Worm (Caenorhabditis elegans) whole organism, young adult: ENCODE results near the gene C29F9.6.

ENCODE experiments used
- B0019.2 ChIP-seq: fragments of 200-800 bp; sonication (Bioruptor generic); conservative IDR thresholded peaks from 2 replicates; pipeline ENCODE4 v1.3.6; 2022; ENCODE audit warnings: missing genetic modification reagents, missing genetic modification characterization, missing compliant biosample characterization
- ama-1 ChIP-seq, 3 experiments: fragments of 150-350 bp in 1 of 3; sonication (generic microtip) in 2 of 3; optimal IDR thresholded peaks; 2 replicates each; lab custom pipeline; 2014 to 2018; ENCODE audit warnings: missing biosample characterization in 2 of 3, missing genetic modification characterization in 2 of 3, missing genetic modification reagents in 2 of 3
- attf-5 ChIP-seq: fragments of 200-800 bp; sonication (Bioruptor generic); optimal IDR thresholded peaks from 2 replicates; lab custom pipeline; 2018; ENCODE audit warnings: mild to moderate bottlenecking, missing genetic modification characterization, missing compliant biosample characterization
- let-526 ChIP-seq: fragments of 200-800 bp; sonication (Bioruptor generic); IDR thresholded peaks from 2 replicates; pipeline ENCODE4 v1.3.6; 2022; ENCODE audit warnings: missing genetic modification reagents, missing genetic modification characterization, missing compliant biosample characterization
- lin-35 ChIP-seq, 3 experiments: fragments of 150-350 bp in 2 of 3; sonication (generic microtip) in 1 of 3; optimal IDR thresholded peaks; 2 replicates each; lab custom pipeline; 2014 to 2018; ENCODE audit warnings: missing biosample characterization in 3 of 3, missing genetic modification characterization in 3 of 3, missing genetic modification reagents in 3 of 3
- mel-28 ChIP-seq: sonication (generic microtip); optimal IDR thresholded peaks from 2 replicates; lab custom pipeline; 2016; ENCODE audit warnings: borderline replicate concordance, mild to moderate bottlenecking, missing genetic modification characterization, missing compliant biosample characterization
- pbrm-1 ChIP-seq: fragments of 200-800 bp; sonication (Bioruptor generic); IDR thresholded peaks from 2 replicates; pipeline ENCODE4 v1.3.6; 2022; ENCODE audit warnings: missing genetic modification reagents, missing genetic modification characterization, missing compliant biosample characterization
- snpc-1.1 ChIP-seq: sonication (generic microtip); optimal IDR thresholded peaks from 2 replicates; lab custom pipeline; 2017; ENCODE audit warnings: missing genetic modification characterization, mild to moderate bottlenecking, missing compliant biosample characterization, antibody characterized with exemption, moderate library complexity, missing genotype, missing genetic modification reagents; ENCODE audit not compliant: insufficient read depth
- unc-130 ChIP-seq: sonication (generic microtip); optimal IDR thresholded peaks from 2 replicates; lab custom pipeline; 2016; ENCODE audit warnings: missing genetic modification reagents, missing genetic modification characterization, missing compliant biosample characterization
- ztf-18 ChIP-seq: sonication (generic microtip); optimal IDR thresholded peaks from 2 replicates; lab custom pipeline; 2016; ENCODE audit warnings: missing genotype, mild to moderate bottlenecking, missing genetic modification characterization, missing compliant biosample characterization

- TF ChIP-seq B0019.2 (no peak), unc-130 (GFP tag; lab: Kevin White, UChicago) (no peak), snpc-1.1 (tag; lab: Kevin White, UChicago) (no peak), ztf-18 (tag; lab: Kevin White, UChicago) (no peak), attf-5 (GFP tag; lab: Kevin White, UChicago) (no peak), let-526 (no peak), ama-1 (optimal IDR thresholded peaks at IDR 0.05; lab: Kevin White, UChicago) (no peak), ama-1 (GFP tag; optimal IDR thresholded peaks at IDR 0.05; lab: Kevin White, UChicago) (no peak), lin-35 (GFP tag; optimal IDR thresholded peaks at IDR 0.05; lab: Kevin White, UChicago) (no peak), pbrm-1 (no peak), mel-28 (tag; lab: Kevin White, UChicago) (no peak)
Observed at ce11 chrIII:117857-118256, 3.2 kb downstream of the C29F9.6 start.
